Fruit fly (Drosophila melanogaster): Measurements from ENCODE around the gene U2af38.

- no peak for TF ChIP-seq kay (GFP tag; optimal IDR thresholded peaks at IDR 0.05)
- TF ChIP-seq tup (GFP tag; optimal IDR thresholded peaks at IDR 0.05) = no peak
- no peak for TF ChIP-seq ewg (GFP tag; optimal IDR thresholded peaks at IDR 0.05)
- no peak for TF ChIP-seq tap (tag; optimal IDR thresholded peaks at IDR 0.05)
- TF ChIP-seq CG11093 (GFP tag; IDR thresholded peaks at IDR 0.05) = no peak
- TF ChIP-seq Ada2b (GFP tag; IDR thresholded peaks at IDR 0.05) = no peak
- TF ChIP-seq CG7357 (GFP tag; IDR thresholded peaks at IDR 0.05) = no peak
- TF ChIP-seq gt (GFP tag; IDR thresholded peaks at IDR 0.05) = no peak
- TF ChIP-seq B-H2 (GFP tag; optimal IDR thresholded peaks at IDR 0.05) = no peak
- TF ChIP-seq CG6854 (GFP tag; optimal IDR thresholded peaks at IDR 0.05) = no peak
- TF ChIP-seq cwo (GFP tag; optimal IDR thresholded peaks at IDR 0.05) = no peak
- TF ChIP-seq Deaf1 (tag; optimal IDR thresholded peaks at IDR 0.05) = no peak
Measured at dm6 chr2L:299038-299437, 4.6 kb upstream of the U2af38 start.
